Worm (Caenorhabditis elegans) whole organism, L1 larva: ENCODE measurements around the gene ife-3.

ENCODE experiments used
- F16B12.6 ChIP-seq: fragments of 150-350 bp; optimal IDR thresholded peaks from 2 replicates; lab custom pipeline; 2014; ENCODE audit warnings: missing biosample characterization, missing genetic modification characterization
- alr-1 ChIP-seq: fragments of 200-800 bp; sonication (Bioruptor generic); optimal IDR thresholded peaks from 2 replicates; lab custom pipeline; 2018; ENCODE audit warnings: borderline replicate concordance, mild to moderate bottlenecking, missing genetic modification characterization, missing compliant biosample characterization
- blmp-1 ChIP-seq: fragments of 150-350 bp; optimal IDR thresholded peaks from 2 replicates; lab custom pipeline; 2014; ENCODE audit warnings: missing biosample characterization, missing genetic modification characterization
- elt-3 ChIP-seq, 6 experiments: fragments of 150-350 bp in 1 of 6; sonication (generic microtip); optimal IDR thresholded peaks; 2 replicates each; lab custom pipeline; 2017 to 2018; ENCODE audit warnings: missing biosample characterization in 6 of 6, missing genetic modification characterization in 6 of 6, inconsistent platforms in 1 of 6
- mep-1 ChIP-seq: fragments of 150-350 bp; optimal IDR thresholded peaks from 2 replicates; lab custom pipeline; 2014; ENCODE audit warnings: missing biosample characterization, missing genetic modification characterization
- nhr-237 ChIP-seq: fragments of 150-350 bp; optimal IDR thresholded peaks from 2 replicates; lab custom pipeline; 2014; ENCODE audit warnings: missing biosample characterization, missing genetic modification characterization
- nhr-47 ChIP-seq: sonication (generic microtip); optimal IDR thresholded peaks from 2 replicates; lab custom pipeline; 2016; ENCODE audit warnings: mild to moderate bottlenecking, missing genetic modification characterization, moderate library complexity, missing compliant biosample characterization
- nhr-90 ChIP-seq: sonication (generic microtip); optimal IDR thresholded peaks from 2 replicates; lab custom pipeline; 2016; ENCODE audit warnings: mild to moderate bottlenecking, missing genetic modification characterization, missing compliant biosample characterization; ENCODE audit not compliant: poor library complexity
- snpc-4 ChIP-seq: fragments of 150-350 bp; optimal IDR thresholded peaks from 2 replicates; lab custom pipeline; 2014; ENCODE audit warnings: missing biosample characterization, missing genetic modification characterization
- unc-130 ChIP-seq: fragments of 150-350 bp; optimal IDR thresholded peaks from 2 replicates; lab custom pipeline; 2017; ENCODE audit warnings: missing biosample characterization, missing genetic modification characterization, inconsistent platforms
- unc-62 ChIP-seq: fragments of 150-350 bp; optimal IDR thresholded peaks from 2 replicates; lab custom pipeline; 2014; ENCODE audit warnings: missing biosample characterization, missing genetic modification reagents, missing genetic modification characterization
- xbp-1 ChIP-seq: sonication (generic microtip); optimal IDR thresholded peaks from 2 replicates; lab custom pipeline; 2016; ENCODE audit warnings: missing genetic modification characterization, missing compliant biosample characterization

ce11 chrV:29823-30222, 22.2 kb upstream of the ife-3 start:
- TF ChIP-seq elt-3 (tag; optimal IDR thresholded peaks at IDR 0.05; lab: Kevin White, UChicago) (no peak), F16B12.6 (tag; lab: Kevin White, UChicago) (no peak), blmp-1 (tag; lab: Kevin White, UChicago) (no peak), mep-1 (no peak), xbp-1 (no peak), unc-62 (GFP tag; lab: Kevin White, UChicago) (no peak), nhr-47 (tag; lab: Kevin White, UChicago) (no peak), snpc-4 (tag; lab: Kevin White, UChicago) (no peak), unc-130 (no peak), nhr-90 (tag; lab: Kevin White, UChicago) (no peak), alr-1 (tag; lab: Kevin White, UChicago) (no peak), nhr-237 (tag; lab: Kevin White, UChicago) (no peak)
